Worm (Caenorhabditis elegans) whole organism, late embryonic: ENCODE measurements around the gene ZK402.2.
"Not testable (repeated sequence)": the region's sequence is repeated elsewhere in the genome, so short reads cannot be mapped to it uniquely, and the experiment has no call there.

Experiments used
- C08G9.2 ChIP-seq: sonication (generic microtip); optimal IDR thresholded peaks from 2 replicates; lab custom pipeline; 2016; ENCODE audit warnings: mild to moderate bottlenecking, missing genetic modification characterization, moderate library complexity, missing compliant biosample characterization
- K09A11.1 ChIP-seq: sonication (generic microtip); optimal IDR thresholded peaks from 2 replicates; lab custom pipeline; 2017; ENCODE audit warnings: antibody characterized with exemption, mild to moderate bottlenecking, missing genetic modification characterization, missing compliant biosample characterization; ENCODE audit not compliant: insufficient read depth
- T23F11.4 ChIP-seq: fragments of 200-800 bp; sonication (Bioruptor generic); optimal IDR thresholded peaks from 2 replicates; lab custom pipeline; 2018; ENCODE audit warnings: mild to moderate bottlenecking, missing genetic modification characterization, missing compliant biosample characterization
- ahr-1 ChIP-seq: sonication (generic microtip); optimal IDR thresholded peaks from 2 replicates; lab custom pipeline; 2016; ENCODE audit warnings: missing genetic modification characterization, missing compliant biosample characterization
- ama-1 ChIP-seq: fragments of 150-350 bp; optimal IDR thresholded peaks from 2 replicates; lab custom pipeline; 2014
- ceh-14 ChIP-seq: sonication (generic microtip); optimal IDR thresholded peaks from 2 replicates; lab custom pipeline; 2016; ENCODE audit warnings: missing genotype, missing genetic modification characterization, missing compliant biosample characterization
- ceh-18 ChIP-seq: sonication (generic microtip); optimal IDR thresholded peaks from 2 replicates; lab custom pipeline; 2016; ENCODE audit warnings: missing genetic modification characterization, missing compliant biosample characterization
- ceh-19 ChIP-seq: fragments of 200-800 bp; sonication (Bioruptor generic); optimal IDR thresholded peaks from 2 replicates; lab custom pipeline; 2018; ENCODE audit warnings: mild to moderate bottlenecking, missing genetic modification characterization, missing compliant biosample characterization
- ceh-2 ChIP-seq: sonication (generic microtip); optimal IDR thresholded peaks from 2 replicates; lab custom pipeline; 2016; ENCODE audit warnings: missing genotype, missing genetic modification characterization, missing compliant biosample characterization
- ceh-31 ChIP-seq: sonication (generic microtip); optimal IDR thresholded peaks from 2 replicates; lab custom pipeline; 2016; ENCODE audit warnings: missing genetic modification characterization, missing compliant biosample characterization
- ceh-34 ChIP-seq: sonication (generic microtip); optimal IDR thresholded peaks from 2 replicates; lab custom pipeline; 2016; ENCODE audit warnings: mild to moderate bottlenecking, missing genetic modification characterization, missing compliant biosample characterization
- ceh-45 ChIP-seq: fragments of 200-800 bp; sonication (Bioruptor generic); IDR thresholded peaks from 2 replicates; pipeline ENCODE4 v1.3.6; 2022; ENCODE audit warnings: missing genetic modification reagents, missing genetic modification characterization, missing compliant biosample characterization
- ceh-48 ChIP-seq: sonication (generic microtip); optimal IDR thresholded peaks from 2 replicates; lab custom pipeline; 2016; ENCODE audit warnings: missing genetic modification characterization, inconsistent platforms, missing compliant biosample characterization
- ceh-6 ChIP-seq: fragments of 200-800 bp; sonication (Bioruptor generic); optimal IDR thresholded peaks from 2 replicates; lab custom pipeline; 2018; ENCODE audit warnings: mild to moderate bottlenecking, missing genetic modification characterization, missing compliant biosample characterization
- ceh-9 ChIP-seq: sonication (generic microtip); optimal IDR thresholded peaks from 2 replicates; lab custom pipeline; 2016; ENCODE audit warnings: mild to moderate bottlenecking, missing genetic modification characterization, inconsistent platforms, missing compliant biosample characterization
- che-1 ChIP-seq: sonication (generic microtip); optimal IDR thresholded peaks from 2 replicates; lab custom pipeline; 2016; ENCODE audit warnings: mild to moderate bottlenecking, missing genetic modification characterization, missing compliant biosample characterization
- gmeb-2 ChIP-seq: sonication (generic microtip); optimal IDR thresholded peaks from 2 replicates; lab custom pipeline; 2016; ENCODE audit warnings: missing genetic modification characterization, inconsistent platforms, missing compliant biosample characterization
- hlh-15 ChIP-seq: sonication (generic microtip); optimal IDR thresholded peaks from 2 replicates; lab custom pipeline; 2016; ENCODE audit warnings: missing genetic modification characterization, missing compliant biosample characterization
- hlh-30 ChIP-seq: sonication (generic microtip); optimal IDR thresholded peaks from 2 replicates; lab custom pipeline; 2017; ENCODE audit warnings: antibody characterized with exemption, missing genetic modification characterization, missing compliant biosample characterization; ENCODE audit not compliant: insufficient read depth
- hlh-8 ChIP-seq: sonication (generic microtip); optimal IDR thresholded peaks from 2 replicates; lab custom pipeline; 2016; ENCODE audit warnings: missing genotype, missing genetic modification characterization, missing compliant biosample characterization
- lim-6 ChIP-seq: sonication (generic microtip); optimal IDR thresholded peaks from 2 replicates; lab custom pipeline; 2016; ENCODE audit warnings: missing genetic modification characterization, missing compliant biosample characterization
- madf-2 ChIP-seq: sonication (generic microtip); optimal IDR thresholded peaks from 2 replicates; lab custom pipeline; 2017; ENCODE audit warnings: missing genetic modification characterization, missing compliant biosample characterization
- nfya-1 ChIP-seq: sonication (generic microtip); optimal IDR thresholded peaks from 2 replicates; lab custom pipeline; 2017; ENCODE audit warnings: missing genetic modification characterization, mild to moderate bottlenecking, missing compliant biosample characterization, antibody characterized with exemption, moderate library complexity
- nhr-11 ChIP-seq: fragments of 150-350 bp; optimal IDR thresholded peaks from 2 replicates; lab custom pipeline; 2014; ENCODE audit warnings: missing biosample characterization, missing genetic modification characterization
- odd-2 ChIP-seq: sonication (generic microtip); optimal IDR thresholded peaks from 2 replicates; lab custom pipeline; 2017; ENCODE audit warnings: antibody characterized with exemption, mild to moderate bottlenecking, missing genetic modification characterization, missing compliant biosample characterization
- pag-3 ChIP-seq: sonication (generic microtip); optimal IDR thresholded peaks from 2 replicates; lab custom pipeline; 2016; ENCODE audit warnings: missing compliant biosample characterization, missing genetic modification characterization, borderline replicate concordance
- pqm-1 ChIP-seq: sonication (generic microtip); optimal IDR thresholded peaks from 2 replicates; lab custom pipeline; 2016; ENCODE audit warnings: missing genetic modification characterization, missing compliant biosample characterization
- ref-2 ChIP-seq: sonication (generic microtip); optimal IDR thresholded peaks from 2 replicates; lab custom pipeline; 2016; ENCODE audit warnings: missing genetic modification characterization, missing compliant biosample characterization
- sdc-2 ChIP-seq: sonication (generic microtip); optimal IDR thresholded peaks from 2 replicates; lab custom pipeline; 2016; ENCODE audit warnings: missing genotype, missing genetic modification characterization, missing compliant biosample characterization
- sox-2 ChIP-seq: fragments of 200-800 bp; sonication (Bioruptor generic); IDR thresholded peaks from 2 replicates; pipeline ENCODE4 v1.3.6; 2022; ENCODE audit warnings: missing genetic modification reagents, missing genetic modification characterization, missing compliant biosample characterization
- tbx-7 ChIP-seq: sonication (generic microtip); optimal IDR thresholded peaks from 2 replicates; lab custom pipeline; 2016; ENCODE audit warnings: missing genotype, missing genetic modification characterization, missing compliant biosample characterization
- ttx-3 ChIP-seq: sonication (generic microtip); optimal IDR thresholded peaks from 2 replicates; lab custom pipeline; 2016; ENCODE audit warnings: missing genetic modification reagents, missing genetic modification characterization, missing compliant biosample characterization
- unc-86 ChIP-seq: sonication (generic microtip); optimal IDR thresholded peaks from 2 replicates; lab custom pipeline; 2016; ENCODE audit warnings: missing genetic modification characterization, missing compliant biosample characterization
- ztf-16 ChIP-seq: sonication (generic microtip); optimal IDR thresholded peaks from 2 replicates; lab custom pipeline; 2017; ENCODE audit warnings: missing genetic modification characterization, missing compliant biosample characterization

Gene ZK402.2

DNA sequence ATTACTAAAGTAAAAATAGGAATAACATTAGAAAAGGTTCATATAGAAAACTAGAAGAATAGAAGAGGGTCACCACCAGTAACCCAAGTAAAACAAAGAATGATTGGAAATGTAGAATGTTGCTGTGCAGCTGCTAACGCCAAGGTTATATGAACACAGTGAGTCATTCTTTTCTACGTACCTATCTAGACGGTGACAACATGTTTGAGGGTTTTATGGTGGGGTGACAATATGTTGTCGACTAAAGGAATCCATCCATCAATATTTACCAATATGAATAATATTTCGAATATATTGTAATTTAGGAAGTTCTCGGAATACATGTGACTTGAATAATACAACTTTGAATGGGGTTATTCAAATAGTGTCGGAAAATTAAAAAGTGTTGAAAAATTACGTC is 2.3 kb upstream of the ZK402.2 start, which contains the start of gene ZK402.5:
Gene ZK402.5, minus strand, starts transcription at position 101 of the 400 bp plus-strand sequence.
- no peak for TF ChIP-seq ceh-34 (tag; lab: Kevin White, UChicago)
- TF ChIP-seq che-1 (tag; lab: Kevin White, UChicago): no peak
- no peak for TF ChIP-seq nhr-11

DNA sequence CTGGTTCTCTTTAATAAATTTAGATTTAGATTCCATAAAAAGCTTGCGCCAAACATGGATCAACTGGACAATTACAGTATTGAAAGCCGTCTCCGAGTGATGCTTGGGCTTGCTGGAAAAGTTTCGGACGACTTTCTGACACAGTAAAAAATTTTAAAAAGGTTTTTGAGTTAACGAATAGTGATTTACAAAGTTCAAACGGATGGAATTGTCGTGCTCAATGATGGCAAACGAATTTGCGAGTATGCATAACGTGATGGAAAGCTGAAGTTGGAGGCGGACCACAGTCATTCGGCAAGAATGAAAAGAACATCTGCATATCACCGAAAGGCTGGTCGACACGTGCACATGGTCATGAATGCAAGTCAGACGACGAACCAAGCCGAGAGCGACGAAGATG is 427 bp downstream of the ZK402.2 start, which contains the start of gene ZK402.1:
Gene ZK402.1, plus strand, starts transcription at position 301 of the 400 bp plus-strand sequence.
- TF ChIP-seq ceh-31 (tag; lab: Kevin White, UChicago); ttx-3; hlh-15 (tag; lab: Kevin White, UChicago): not testable (repeated sequence)

DNA sequence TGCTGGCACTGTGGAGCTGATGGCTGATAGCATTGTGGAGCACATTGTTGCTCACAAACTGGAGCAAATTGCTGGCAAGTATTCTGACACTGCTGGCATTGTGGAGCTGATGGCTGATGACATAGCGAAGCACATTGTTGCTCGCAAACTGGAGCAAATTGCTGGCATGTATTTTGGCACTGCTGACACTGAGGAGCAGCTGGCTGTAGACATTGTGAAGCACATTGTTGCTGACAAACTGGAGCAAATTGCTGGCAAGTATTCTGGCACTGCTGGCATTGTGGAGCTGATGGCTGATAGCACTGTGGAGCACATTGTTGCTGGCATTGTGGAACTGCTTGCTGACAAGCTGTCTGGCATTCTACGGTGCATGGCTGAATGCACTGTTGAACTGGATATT is 5.7 kb downstream of the ZK402.2 start:
- TF ChIP-seq ceh-19 (GFP tag; lab: Kevin White, UChicago) (no peak), unc-86 (tag; lab: Kevin White, UChicago) (no peak), ahr-1 (tag; lab: Kevin White, UChicago) (no peak), sox-2 (GFP tag; lab: Robert Waterston, UW) (no peak), ceh-48 (tag; lab: Kevin White, UChicago) (no peak), madf-2 (tag; lab: Kevin White, UChicago) (no peak), gmeb-2 (tag; lab: Kevin White, UChicago) (no peak), hlh-15 (tag; lab: Kevin White, UChicago) (no peak), ceh-14 (tag; lab: Kevin White, UChicago) (no peak), lim-6 (tag; lab: Kevin White, UChicago) (no peak), ceh-9 (tag; lab: Kevin White, UChicago) (no peak), ztf-16 (tag; lab: Kevin White, UChicago) (no peak), che-1 (tag; lab: Kevin White, UChicago) (no peak), C08G9.2 (tag; lab: Kevin White, UChicago) (no peak), ceh-45 (GFP tag; lab: Robert Waterston, UW) (no peak), nfya-1 (no peak), hlh-8 (tag; lab: Kevin White, UChicago) (no peak)

- TF ChIP-seq tbx-7: no peak
These were observed 7.0 kb downstream of the ZK402.2 start, which contains the start of gene abu-2 for ce11 chrX:1410552-1410951. Gene abu-2, minus strand, starts transcription at chrX:1410652.

- TF ChIP-seq ref-2 (tag; lab: Kevin White, UChicago) (no peak), ceh-18 (tag; lab: Kevin White, UChicago) (no peak), ama-1 (no peak), sdc-2 (tag; lab: Kevin White, UChicago) (no peak), K09A11.1 (tag; lab: Kevin White, UChicago) (no peak), unc-86 (tag; lab: Kevin White, UChicago) (no peak), ceh-6 (GFP tag; lab: Kevin White, UChicago) (no peak), odd-2 (no peak), T23F11.4 (GFP tag; lab: Kevin White, UChicago) (no peak), ceh-2 (tag; lab: Kevin White, UChicago) (no peak), ceh-48 (tag; lab: Kevin White, UChicago) (no peak), ztf-16 (tag; lab: Kevin White, UChicago) (no peak), pqm-1 (tag; lab: Kevin White, UChicago) (no peak), hlh-30 (tag; lab: Kevin White, UChicago) (no peak), pag-3 (tag; lab: Kevin White, UChicago) (no peak), ceh-19 (GFP tag; lab: Kevin White, UChicago) (no peak)
These were observed 9.3 kb downstream of the ZK402.2 start, which contains the start of gene srh-19 for ce11 chrX:1412844-1413243. Gene srh-19, plus strand, starts transcription at chrX:1413144.
